Fruit fly (Drosophila melanogaster) whole organism, embryonic: ENCODE data around the gene CG17625.

Source experiments
- Awh ChIP-seq: fragments of 200-800 bp; sonication (Bioruptor generic); IDR thresholded peaks from 2 replicates; pipeline ENCODE4, ENCODE4 v1.3.6; 2022; ENCODE audit warnings: missing biosample characterization, missing genetic modification characterization
- CG10543 ChIP-seq: fragments of 200-800 bp; sonication (Bioruptor generic); optimal IDR thresholded peaks from 3 replicates; lab custom pipeline; 2017; ENCODE audit warnings: missing biosample characterization, mild to moderate bottlenecking, missing genetic modification characterization, moderate library complexity
- CG11247 ChIP-seq: fragments of 200-800 bp; sonication (Bioruptor generic); IDR thresholded peaks from 2 replicates; pipeline ENCODE4 v1.3.6; 2022; ENCODE audit warnings: missing biosample characterization, missing genetic modification characterization
- CG11560 ChIP-seq: fragments of 200-800 bp; sonication (Bioruptor generic); IDR thresholded peaks from 3 replicates; pipeline ENCODE4 v1.3.6; 2022; ENCODE audit warnings: missing biosample characterization, missing genetic modification characterization
- CG12104 ChIP-seq: fragments of 200-800 bp; sonication (Bioruptor generic); optimal IDR thresholded peaks from 3 replicates; lab custom pipeline; 2016; ENCODE audit warnings: missing biosample characterization, missing genetic modification characterization
- CG12155 ChIP-seq: fragments of 200-800 bp; sonication (Bioruptor generic); optimal IDR thresholded peaks from 3 replicates; lab custom pipeline; 2016; ENCODE audit warnings: missing biosample characterization, missing genetic modification characterization
- CG15011 ChIP-seq: fragments of 200-800 bp; sonication (Bioruptor generic); optimal IDR thresholded peaks from 3 replicates; lab custom pipeline; 2018; ENCODE audit warnings: missing biosample characterization, mild to moderate bottlenecking, missing genetic modification characterization
- CG16815 ChIP-seq: fragments of 200-800 bp; sonication (Bioruptor generic); optimal IDR thresholded peaks from 3 replicates; lab custom pipeline; 2017; ENCODE audit warnings: missing biosample characterization, mild to moderate bottlenecking, missing genetic modification characterization
- CG17385 ChIP-seq: fragments of 200-800 bp; sonication (Bioruptor generic); optimal IDR thresholded peaks from 3 replicates; lab custom pipeline; 2018; ENCODE audit warnings: missing biosample characterization, mild to moderate bottlenecking, missing genetic modification characterization
- CG17912 ChIP-seq: fragments of 200-800 bp; sonication (Bioruptor generic); optimal IDR thresholded peaks from 2 replicates; lab custom pipeline; 2018; ENCODE audit warnings: missing biosample characterization, mild to moderate bottlenecking, missing genetic modification characterization
- CG2120 ChIP-seq: fragments of 200-800 bp; sonication (Bioruptor generic); optimal IDR thresholded peaks from 3 replicates; lab custom pipeline; 2016; ENCODE audit warnings: missing biosample characterization, missing genetic modification characterization
- CG2678 ChIP-seq: fragments of 200-800 bp; sonication (Bioruptor generic); optimal IDR thresholded peaks from 3 replicates; lab custom pipeline; 2019; ENCODE audit warnings: missing biosample characterization, mild to moderate bottlenecking, missing genetic modification characterization, moderate library complexity
- CG30403 ChIP-seq: fragments of 200-800 bp; sonication (Bioruptor generic); optimal IDR thresholded peaks from 3 replicates; lab custom pipeline; 2016; ENCODE audit warnings: missing biosample characterization, missing genetic modification characterization
- CG4617 ChIP-seq: fragments of 200-800 bp; sonication (Bioruptor generic); optimal IDR thresholded peaks from 3 replicates; lab custom pipeline; 2016; ENCODE audit warnings: missing biosample characterization, missing genetic modification characterization, borderline replicate concordance
- CG5953 ChIP-seq: fragments of 200-800 bp; sonication (Bioruptor generic); IDR thresholded peaks from 2 replicates; pipeline ENCODE4 v1.3.6; 2022; ENCODE audit warnings: missing biosample characterization, missing genetic modification characterization
- CG6272 ChIP-seq: fragments of 200-800 bp; sonication (Bioruptor generic); IDR thresholded peaks from 2 replicates; pipeline ENCODE4 v1.3.6; 2022; ENCODE audit warnings: missing biosample characterization, missing genetic modification characterization
- CG8944 ChIP-seq: fragments of 200-800 bp; sonication (Bioruptor generic); optimal IDR thresholded peaks from 3 replicates; lab custom pipeline; 2016; ENCODE audit warnings: missing biosample characterization, missing genetic modification characterization
- D19A ChIP-seq: fragments of 200-800 bp; optimal IDR thresholded peaks from 3 replicates; lab custom pipeline; 2019; ENCODE audit warnings: missing biosample characterization, mild to moderate bottlenecking, missing genetic modification characterization, moderate library complexity
- Dad ChIP-seq: fragments of 200-800 bp; sonication (Bioruptor generic); optimal IDR thresholded peaks from 3 replicates; lab custom pipeline; 2016; ENCODE audit warnings: missing biosample characterization, missing genetic modification characterization
- Drgx ChIP-seq: fragments of 200-800 bp; sonication (Bioruptor generic); IDR thresholded peaks from 2 replicates; pipeline ENCODE4 v1.3.6; 2022; ENCODE audit warnings: missing biosample characterization, missing genetic modification characterization
- Eip74EF ChIP-seq, 2 experiments: fragments of 200-800 bp in 1 of 2; fragments of >200 bp in 1 of 2; sonication (Bioruptor generic) in 1 of 2; optimal IDR thresholded peaks; 2 replicates each; lab custom pipeline; 2017 to 2019; ENCODE audit warnings: missing biosample characterization in 2 of 2, missing genetic modification characterization in 2 of 2, mild to moderate bottlenecking in 1 of 2, moderate library complexity in 1 of 2
- Ets97D ChIP-seq: fragments of 200-800 bp; sonication (Bioruptor generic); optimal IDR thresholded peaks from 3 replicates; lab custom pipeline; 2016; ENCODE audit warnings: missing biosample characterization, missing genetic modification characterization
- Hand ChIP-seq: fragments of 200-800 bp; sonication (Bioruptor generic); optimal IDR thresholded peaks from 2 replicates; lab custom pipeline; 2017; ENCODE audit warnings: mild to moderate bottlenecking, missing biosample characterization, missing genetic modification reagents, missing genetic modification characterization
- Hmx ChIP-seq: fragments of 200-800 bp; sonication (Bioruptor generic); optimal IDR thresholded peaks from 2 replicates; lab custom pipeline; 2016; ENCODE audit warnings: missing biosample characterization, missing genetic modification characterization
- NfI ChIP-seq: fragments of 200-800 bp; sonication (Bioruptor generic); optimal IDR thresholded peaks from 3 replicates; lab custom pipeline; 2018; ENCODE audit warnings: missing biosample characterization, mild to moderate bottlenecking, missing genetic modification characterization, moderate library complexity
- Poxn ChIP-seq: fragments of 200-800 bp; sonication (Bioruptor generic); IDR thresholded peaks from 2 replicates; pipeline ENCODE4 v1.3.6; 2022; ENCODE audit warnings: missing biosample characterization, missing genetic modification characterization
- Ptx1 ChIP-seq: fragments of 200-800 bp; sonication (Bioruptor generic); IDR thresholded peaks from 2 replicates; pipeline ENCODE4 v1.3.6; 2022; ENCODE audit warnings: missing biosample characterization, missing genetic modification characterization
- Sin3A ChIP-seq: fragments of >200 bp; optimal IDR thresholded peaks from 2 replicates; lab custom pipeline; 2018
- Six4 ChIP-seq: fragments of 200-800 bp; sonication (Bioruptor generic); optimal IDR thresholded peaks from 2 replicates; lab custom pipeline; 2016; ENCODE audit warnings: missing biosample characterization, missing genetic modification characterization
- Tbp ChIP-seq: fragments of >200 bp; optimal IDR thresholded peaks from 2 replicates; lab custom pipeline; 2018; ENCODE audit warnings: missing biosample characterization, missing genetic modification characterization
- ara ChIP-seq: fragments of 200-800 bp; sonication (Bioruptor generic); IDR thresholded peaks from 2 replicates; pipeline ENCODE4 v1.3.6; 2022; ENCODE audit warnings: missing biosample characterization, missing genetic modification characterization
- caup ChIP-seq: fragments of 200-800 bp; sonication (Bioruptor generic); optimal IDR thresholded peaks from 3 replicates; lab custom pipeline; 2017; ENCODE audit warnings: missing biosample characterization, mild to moderate bottlenecking, missing genetic modification characterization, moderate library complexity; ENCODE audit not compliant: severe bottlenecking
- chinmo ChIP-seq: fragments of 200-800 bp; sonication (Bioruptor generic); IDR thresholded peaks from 4 replicates; pipeline ENCODE4 v1.3.6; 2022; ENCODE audit warnings: missing biosample characterization, missing genetic modification characterization; ENCODE audit not compliant: partially characterized antibody
- chn ChIP-seq: fragments of 200-800 bp; sonication (Bioruptor generic); optimal IDR thresholded peaks from 2 replicates; lab custom pipeline; 2016; ENCODE audit warnings: missing biosample characterization, missing genetic modification characterization
- ci ChIP-seq: fragments of 200-800 bp; sonication (Bioruptor generic); IDR thresholded peaks from 3 replicates; pipeline ENCODE4 v1.3.6; 2022; ENCODE audit warnings: missing biosample characterization, missing genetic modification characterization
- danr ChIP-seq: fragments of 200-800 bp; sonication (Bioruptor generic); IDR thresholded peaks from 2 replicates; pipeline ENCODE4 v1.3.6; 2022; ENCODE audit warnings: missing biosample characterization, missing genetic modification characterization
- ems ChIP-seq: fragments of 200-800 bp; sonication (Bioruptor generic); optimal IDR thresholded peaks from 3 replicates; lab custom pipeline; 2016; ENCODE audit warnings: missing biosample characterization, missing genetic modification characterization
- eyg ChIP-seq: fragments of 200-800 bp; sonication (Bioruptor generic); optimal IDR thresholded peaks from 3 replicates; lab custom pipeline; 2016; ENCODE audit warnings: missing biosample characterization, missing genetic modification characterization
- gcm ChIP-seq: fragments of 200-800 bp; sonication (Bioruptor generic); optimal IDR thresholded peaks from 2 replicates; lab custom pipeline; 2019; ENCODE audit warnings: missing biosample characterization, mild to moderate bottlenecking, missing genetic modification characterization, moderate library complexity
- gem ChIP-seq: fragments of 200-800 bp; sonication (Bioruptor generic); optimal IDR thresholded peaks from 2 replicates; lab custom pipeline; 2019; ENCODE audit warnings: missing biosample characterization, mild to moderate bottlenecking, missing genetic modification characterization, moderate library complexity
- gt ChIP-seq: fragments of 200-800 bp; sonication (Bioruptor generic); IDR thresholded peaks from 2 replicates; pipeline ENCODE4 v1.3.6; 2022; ENCODE audit warnings: missing biosample characterization, missing genetic modification characterization
- hbn ChIP-seq: fragments of 200-800 bp; sonication (Bioruptor generic); IDR thresholded peaks from 2 replicates; pipeline ENCODE4 v1.3.6; 2022; ENCODE audit warnings: missing biosample characterization, missing genetic modification characterization; ENCODE audit not compliant: partially characterized antibody
- pan ChIP-seq, 4 experiments: fragments of >200 bp in 3 of 4; fragments of 200-800 bp in 1 of 4; sonication (Bioruptor generic) in 1 of 4; optimal IDR thresholded peaks in 3 of 4; IDR thresholded peaks in 1 of 4; 2 replicates each; pipeline versions ENCODE4 v1.3.6 to Lab custom; 2017 to 2022; ENCODE audit warnings: missing biosample characterization in 2 of 4, missing genetic modification characterization in 2 of 4, mixed read lengths in 1 of 4
- pho ChIP-seq: fragments of 200-800 bp; sonication (Bioruptor generic); optimal IDR thresholded peaks from 2 replicates; lab custom pipeline; 2016; ENCODE audit warnings: missing biosample characterization, missing genetic modification characterization
- phol ChIP-seq: fragments of 200-800 bp; sonication (Bioruptor generic); optimal IDR thresholded peaks from 3 replicates; lab custom pipeline; 2018; ENCODE audit warnings: missing biosample characterization, mild to moderate bottlenecking, missing genetic modification characterization, moderate library complexity
- row ChIP-seq: fragments of 200-800 bp; sonication (Bioruptor generic); IDR thresholded peaks from 3 replicates; pipeline ENCODE4 v1.3.6; 2022; ENCODE audit warnings: missing biosample characterization, missing genetic modification characterization
- sisA ChIP-seq: fragments of 200-800 bp; sonication (Bioruptor generic); IDR thresholded peaks from 2 replicates; pipeline ENCODE4 v1.3.6; 2022; ENCODE audit warnings: missing biosample characterization, missing genetic modification characterization
- slou ChIP-seq: fragments of 200-800 bp; sonication (Bioruptor generic); optimal IDR thresholded peaks from 3 replicates; lab custom pipeline; 2016; ENCODE audit warnings: missing biosample characterization, missing genetic modification characterization
- tna ChIP-seq: fragments of 200-800 bp; sonication (Bioruptor generic); IDR thresholded peaks from 2 replicates; pipeline ENCODE4 v1.3.6; 2022; ENCODE audit warnings: missing biosample characterization, missing genetic modification characterization; ENCODE audit not compliant: partially characterized antibody
- tup ChIP-seq: fragments of 200-800 bp; sonication (Bioruptor generic); optimal IDR thresholded peaks from 2 replicates; lab custom pipeline; 2016; ENCODE audit warnings: missing biosample characterization, mild to moderate bottlenecking, missing genetic modification characterization, moderate library complexity
- unc-4 ChIP-seq: fragments of 200-800 bp; sonication (Bioruptor generic); IDR thresholded peaks from 2 replicates; pipeline ENCODE4 v1.3.6; 2022; ENCODE audit warnings: missing biosample characterization, missing genetic modification characterization; ENCODE audit not compliant: partially characterized antibody
- zen ChIP-seq: fragments of 200-800 bp; sonication (Bioruptor generic); optimal IDR thresholded peaks from 3 replicates; lab custom pipeline; 2018; ENCODE audit warnings: missing biosample characterization, mild to moderate bottlenecking, missing genetic modification characterization, moderate library complexity

CG17625 gene

DNA sequence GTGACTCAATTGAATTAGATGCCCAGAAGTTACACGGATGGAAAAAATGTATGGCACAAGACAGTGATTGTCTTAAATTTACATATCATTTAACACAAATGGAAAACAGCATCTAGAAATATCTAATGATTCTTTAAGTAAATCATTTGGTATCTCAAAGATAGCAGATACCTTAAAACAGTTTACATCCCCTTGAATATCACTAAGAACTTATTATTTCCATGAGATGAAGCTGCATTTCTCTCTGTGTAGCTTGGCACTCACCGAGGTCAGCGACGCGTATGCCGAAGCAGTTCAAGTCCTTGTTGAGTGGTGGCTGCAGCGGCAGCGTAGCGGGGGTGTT lies 32.9 kb downstream of the CG17625 start (continued):
- no peak for TF ChIP-seq CG2120
- no peak for TF ChIP-seq CG11247 (GFP tag; lab: Robert Waterston, UW)
- no peak for TF ChIP-seq Eip74EF (GFP tag; optimal IDR thresholded peaks at IDR 0.05; lab: Kevin White, UChicago)
- TF ChIP-seq row (GFP tag; lab: Robert Waterston, UW) = peak; percentile 68
- TF ChIP-seq CG11560 (tag; lab: Robert Waterston, UW) = no peak
- no peak for TF ChIP-seq danr (GFP tag; lab: Robert Waterston, UW)
- TF ChIP-seq Six4 (GFP tag; lab: Kevin White, UChicago) = no peak
- TF ChIP-seq phol (tag; lab: Kevin White, UChicago) = peak; percentile 50
- TF ChIP-seq tup (GFP tag; lab: Kevin White, UChicago) = no peak
- no peak for TF ChIP-seq D19A (tag; lab: Kevin White, UChicago)
- TF ChIP-seq sisA (GFP tag; lab: Robert Waterston, UW) = peak; percentile 44; the same call in 1 of the 2 replicates
- no peak for TF ChIP-seq CG17912 (GFP tag; lab: Kevin White, UChicago)
- TF ChIP-seq hbn (GFP tag; lab: Robert Waterston, UW) = no peak
- TF ChIP-seq CG17385 (GFP tag; lab: Kevin White, UChicago) = no peak
- no peak for TF ChIP-seq Sin3A (lab: Kevin White, UChicago)
- no peak for TF ChIP-seq slou (GFP tag; lab: Kevin White, UChicago)
- TF ChIP-seq CG12155 (GFP tag; lab: Kevin White, UChicago) = no peak
- TF ChIP-seq gcm = no peak
- no peak for TF ChIP-seq Hand (GFP tag; lab: Kevin White, UChicago)
- peak; percentile 1 for TF ChIP-seq CG30403 (GFP tag; lab: Kevin White, UChicago)
- no peak for TF ChIP-seq CG8944
- TF ChIP-seq NfI = no peak
- no peak for TF ChIP-seq eyg (GFP tag; lab: Kevin White, UChicago)
- no peak for TF ChIP-seq CG5953 (GFP tag; lab: Robert Waterston, UW)
- no peak for TF ChIP-seq Ets97D (GFP tag; lab: Kevin White, UChicago)
- TF ChIP-seq Tbp = no peak
- no peak for TF ChIP-seq gt (GFP tag; lab: Robert Waterston, UW)
- TF ChIP-seq CG12104 (GFP tag; lab: Kevin White, UChicago) = no peak
- TF ChIP-seq Drgx (GFP tag; lab: Robert Waterston, UW) = no peak
- TF ChIP-seq tna (GFP tag; lab: Robert Waterston, UW) = no peak
- TF ChIP-seq CG2678 (tag; lab: Kevin White, UChicago) = peak; percentile 60
- TF ChIP-seq Hmx (GFP tag; lab: Kevin White, UChicago) = no peak
- TF ChIP-seq zen (tag; lab: Kevin White, UChicago) = peak; percentile 16
- TF ChIP-seq ara = no peak
- peak; percentile 67 for TF ChIP-seq gem (tag; lab: Kevin White, UChicago)
- TF ChIP-seq Poxn (GFP tag; lab: Robert Waterston, UW) = no peak
- no peak for TF ChIP-seq CG16815 (GFP tag; lab: Kevin White, UChicago)
- TF ChIP-seq Awh = no peak
- TF ChIP-seq chn = no peak
- TF ChIP-seq CG15011 = no peak
- TF ChIP-seq unc-4 = no peak
- TF ChIP-seq Dad (GFP tag; lab: Kevin White, UChicago) = no peak
- TF ChIP-seq ci (GFP tag; lab: Robert Waterston, UW) = peak; percentile 40; the same call in 1 of the 3 replicates
- TF ChIP-seq pho (GFP tag; lab: Kevin White, UChicago) = no peak
- no peak for TF ChIP-seq CG6272
- TF ChIP-seq pan (optimal IDR thresholded peaks at IDR 0.05; lab: Kevin White, UChicago) = no peak
- TF ChIP-seq pan (GFP tag; optimal IDR thresholded peaks at IDR 0.05 in 1 of 2, IDR thresholded peaks at IDR 0.05 in 1 of 2) = peak in 1 of 2 experiments; percentile 14
- TF ChIP-seq CG4617 (GFP tag; lab: Kevin White, UChicago) = no peak
- TF ChIP-seq ems (GFP tag; lab: Kevin White, UChicago) = no peak
- peak; percentile 35 for TF ChIP-seq CG10543 (GFP tag; lab: Kevin White, UChicago)
- TF ChIP-seq Ptx1 (GFP tag; lab: Robert Waterston, UW) = 0 out of 2 replicates have a peak, but pooled peaks have one; percentile 30
- TF ChIP-seq chinmo (GFP tag; lab: Robert Waterston, UW) = no peak
- TF ChIP-seq caup (GFP tag; lab: Kevin White, UChicago) = no peak
